Worm (Caenorhabditis elegans) whole organism, L4/young adult: ENCODE data around the gene hpd-1.

Source experiments
- dao-5 ChIP-seq: sonication (generic microtip); optimal IDR thresholded peaks from 2 replicates; lab custom pipeline; 2016; ENCODE audit warnings: missing genotype, missing genetic modification characterization, moderate library complexity, missing compliant biosample characterization
- him-1 ChIP-seq: sonication (generic microtip); optimal IDR thresholded peaks from 2 replicates; lab custom pipeline; 2016; ENCODE audit warnings: missing genotype, missing genetic modification reagents, missing genetic modification characterization, missing compliant biosample characterization

- no peak for TF ChIP-seq him-1
- TF ChIP-seq dao-5 (tag; lab: Kevin White, UChicago) = no peak
Observed at ce11 chrIII:10506699-10507248, 28.6 kb upstream of the hpd-1 start, which contains the start of the genes sip-1 and sly-1.
